Worm (Caenorhabditis elegans) whole organism, L3 larva: ENCODE data around the gene F13B9.2.

ENCODE experiments used
- elt-3 ChIP-seq, 3 experiments: fragments of 150-350 bp in 1 of 3; sonication (generic microtip) in 2 of 3; optimal IDR thresholded peaks; 2 replicates in 2 of 3; 4 replicates in 1 of 3; lab custom pipeline; 2014 to 2017; ENCODE audit warnings: missing biosample characterization in 3 of 3, missing genetic modification characterization in 3 of 3
- lin-15B ChIP-seq: fragments of 150-350 bp; optimal IDR thresholded peaks from 2 replicates; lab custom pipeline; 2014; ENCODE audit warnings: missing biosample characterization, missing genetic modification characterization
- mdl-1 ChIP-seq: fragments of 150-350 bp; optimal IDR thresholded peaks from 2 replicates; lab custom pipeline; 2014; ENCODE audit warnings: missing biosample characterization, missing genetic modification characterization
- nhr-237 ChIP-seq: fragments of 150-350 bp; optimal IDR thresholded peaks from 2 replicates; lab custom pipeline; 2014; ENCODE audit warnings: missing biosample characterization, missing genetic modification characterization
- nhr-77 ChIP-seq: fragments of 150-350 bp; optimal IDR thresholded peaks from 2 replicates; lab custom pipeline; 2014; ENCODE audit warnings: missing biosample characterization, missing genetic modification characterization
- snpc-4 ChIP-seq: fragments of 150-350 bp; optimal IDR thresholded peaks from 2 replicates; lab custom pipeline; 2014; ENCODE audit warnings: missing biosample characterization, missing genetic modification characterization
- unc-39 ChIP-seq: sonication (generic microtip); optimal IDR thresholded peaks from 4 replicates; lab custom pipeline; 2017; ENCODE audit warnings: missing biosample characterization, missing genetic modification characterization

- TF ChIP-seq elt-3 (tag; optimal IDR thresholded peaks at IDR 0.05; lab: Kevin White, UChicago) (no peak), nhr-237 (tag; lab: Kevin White, UChicago) (no peak), nhr-77 (tag; lab: Kevin White, UChicago) (no peak), lin-15B (no peak), mdl-1 (no peak), unc-39 (tag; lab: Kevin White, UChicago) (no peak), snpc-4 (no peak)
Measured at ce11 chrX:8276984-8277383, 8.5 kb upstream of the F13B9.2 start.
